Fruit fly (Drosophila melanogaster) whole organism, pupa: ENCODE measurements around the gene sdk.

Experiments
- CG10348 ChIP-seq: fragments of 200-800 bp; sonication (Bioruptor generic); IDR thresholded peaks from 2 replicates; pipeline ENCODE4 v1.3.6; 2022; ENCODE audit warnings: missing biosample characterization, missing genetic modification characterization
- CG12605 ChIP-seq: fragments of 200-800 bp; sonication (Bioruptor generic); IDR thresholded peaks from 2 replicates; pipeline ENCODE4 v1.3.6; 2022; ENCODE audit warnings: missing biosample characterization, missing genetic modification characterization
- CG13204 ChIP-seq: fragments of 200-800 bp; sonication (Bioruptor generic); optimal IDR thresholded peaks from 2 replicates; lab custom pipeline; 2018; ENCODE audit warnings: missing biosample characterization, mild to moderate bottlenecking, missing genetic modification characterization, moderate library complexity
- CG14655 ChIP-seq: fragments of 200-800 bp; sonication (Bioruptor generic); optimal IDR thresholded peaks from 3 replicates; lab custom pipeline; 2017; ENCODE audit warnings: mild to moderate bottlenecking, missing biosample characterization, missing genetic modification reagents, missing genetic modification characterization
- CG15710 ChIP-seq: fragments of 200-800 bp; sonication (Bioruptor generic); optimal IDR thresholded peaks from 2 replicates; lab custom pipeline; 2018; ENCODE audit warnings: missing biosample characterization, mild to moderate bottlenecking, missing genetic modification characterization, moderate library complexity
- CG17806 ChIP-seq: fragments of 200-800 bp; sonication (Bioruptor generic); optimal IDR thresholded peaks from 2 replicates; lab custom pipeline; 2018; ENCODE audit warnings: missing biosample characterization, mild to moderate bottlenecking, missing genetic modification characterization, moderate library complexity
- CG32121 ChIP-seq: fragments of 200-800 bp; sonication (Bioruptor generic); IDR thresholded peaks from 2 replicates; pipeline ENCODE4 v1.3.6; 2022; ENCODE audit warnings: missing biosample characterization, missing genetic modification characterization
- CG34367 ChIP-seq: fragments of 200-800 bp; sonication (Bioruptor generic); optimal IDR thresholded peaks from 2 replicates; lab custom pipeline; 2018; ENCODE audit warnings: missing biosample characterization, mild to moderate bottlenecking, missing genetic modification characterization
- CG4496 ChIP-seq: fragments of 200-800 bp; sonication (Bioruptor generic); IDR thresholded peaks from 3 replicates; pipeline ENCODE4 v1.3.6; 2022; ENCODE audit warnings: missing biosample characterization, missing genetic modification characterization
- CG8159 ChIP-seq: fragments of 200-800 bp; sonication (Bioruptor generic); optimal IDR thresholded peaks from 3 replicates; lab custom pipeline; 2018; ENCODE audit warnings: missing biosample characterization, mild to moderate bottlenecking, missing genetic modification characterization, moderate library complexity
- CG8301 ChIP-seq: fragments of 200-800 bp; sonication (Bioruptor generic); optimal IDR thresholded peaks from 2 replicates; lab custom pipeline; 2018; ENCODE audit warnings: missing biosample characterization, mild to moderate bottlenecking, missing genetic modification characterization
- CG9948 ChIP-seq: fragments of 200-800 bp; sonication (Bioruptor generic); optimal IDR thresholded peaks from 2 replicates; lab custom pipeline; 2018; ENCODE audit warnings: missing biosample characterization, mild to moderate bottlenecking, missing genetic modification characterization, moderate library complexity
- D1 ChIP-seq: fragments of 200-800 bp; sonication (Bioruptor generic); optimal IDR thresholded peaks from 2 replicates; lab custom pipeline; 2018; ENCODE audit warnings: missing biosample characterization, mild to moderate bottlenecking, missing genetic modification characterization, moderate library complexity
- EcR ChIP-seq: fragments of 200-800 bp; sonication (Bioruptor generic); optimal IDR thresholded peaks from 3 replicates; lab custom pipeline; 2019; ENCODE audit warnings: missing biosample characterization, missing genetic modification characterization, mild to moderate bottlenecking, moderate library complexity, missing genetic modification reagents
- Ets98B ChIP-seq: fragments of 200-800 bp; sonication (Bioruptor generic); IDR thresholded peaks from 2 replicates; pipeline ENCODE4 v1.3.6; 2022; ENCODE audit warnings: missing biosample characterization, missing genetic modification characterization
- Pif1A ChIP-seq: fragments of 200-800 bp; sonication (Bioruptor generic); optimal IDR thresholded peaks from 3 replicates; lab custom pipeline; 2016; ENCODE audit warnings: missing biosample characterization, missing genetic modification characterization
- Pif1B ChIP-seq: fragments of 200-800 bp; sonication (Bioruptor generic); optimal IDR thresholded peaks from 3 replicates; lab custom pipeline; 2016; ENCODE audit warnings: missing biosample characterization, missing genetic modification characterization
- Snoo ChIP-seq: fragments of 200-800 bp; sonication (Bioruptor generic); optimal IDR thresholded peaks from 3 replicates; lab custom pipeline; 2017; ENCODE audit warnings: missing biosample characterization, mild to moderate bottlenecking, missing genetic modification characterization, inconsistent platforms
- fd96Ca ChIP-seq: fragments of 200-800 bp; sonication (Bioruptor generic); IDR thresholded peaks from 3 replicates; pipeline ENCODE4 v1.3.6; 2022; ENCODE audit warnings: missing biosample characterization, missing genetic modification characterization
- gl ChIP-seq: fragments of 200-800 bp; sonication (Bioruptor generic); optimal IDR thresholded peaks from 2 replicates; lab custom pipeline; 2018; ENCODE audit warnings: missing biosample characterization, mild to moderate bottlenecking, missing genetic modification characterization
- rn ChIP-seq: fragments of 200-800 bp; sonication (Bioruptor generic); IDR thresholded peaks from 2 replicates; pipeline ENCODE4 v1.3.6; 2022; ENCODE audit warnings: missing biosample characterization, missing genetic modification characterization

sdk gene

dm6 chrX:709495-709894, 22.9 kb downstream of the sdk start:
- no peak for TF ChIP-seq CG34367 (tag; lab: Kevin White, UChicago)
- no peak for TF ChIP-seq CG17806 (tag; lab: Kevin White, UChicago)
- TF ChIP-seq D1 (tag; lab: Kevin White, UChicago) = no peak
- no peak for TF ChIP-seq Pif1A
- no peak for TF ChIP-seq EcR (GFP tag; lab: Kevin White, UChicago)
- TF ChIP-seq fd96Ca (GFP tag; lab: Robert Waterston, UW) = no peak
- TF ChIP-seq CG15710 = no peak

dm6 chrX:710914-711313, 24.3 kb downstream of the sdk start:
- TF ChIP-seq CG10348 (no peak), Pif1A (no peak), CG8159 (tag; lab: Kevin White, UChicago) (no peak)

- TF ChIP-seq CG4496 (GFP tag; lab: Robert Waterston, UW) (peak; percentile 88), CG13204 (GFP tag; lab: Kevin White, UChicago) (peak; percentile 52), CG12605 (GFP tag; lab: Robert Waterston, UW) (peak; percentile 76), CG8159 (tag; lab: Kevin White, UChicago) (peak; percentile 91), fd96Ca (GFP tag; lab: Robert Waterston, UW) (peak; percentile 93), CG9948 (tag; lab: Kevin White, UChicago) (peak; percentile 85), Snoo (peak; percentile 82), gl (tag; lab: Kevin White, UChicago) (peak; percentile 80), EcR (GFP tag; lab: Kevin White, UChicago) (peak; percentile 31), CG32121 (GFP tag; lab: Robert Waterston, UW) (peak; percentile 72), CG8301 (tag; lab: Kevin White, UChicago) (peak; percentile 88), rn (peak; percentile 44; the same call in 1 of the 2 replicates), Ets98B (GFP tag; lab: Robert Waterston, UW) (peak; percentile 85), Pif1A (peak; percentile 89), D1 (tag; lab: Kevin White, UChicago) (peak; percentile 68), CG15710 (peak; percentile 88), CG34367 (tag; lab: Kevin White, UChicago) (peak; percentile 91), CG14655 (GFP tag; lab: Kevin White, UChicago) (peak; percentile 91), CG17806 (tag; lab: Kevin White, UChicago) (peak; percentile 88), Pif1B (peak; percentile 92), CG10348 (no peak)
- TF ChIP-seq, all 21 proteins: peak for 20
Observed at dm6 chrX:711852-712251, 25.2 kb downstream of the sdk start.

dm6 chrX:713249-713898, 26.7 kb downstream of the sdk start:
- TF ChIP-seq fd96Ca (GFP tag; lab: Robert Waterston, UW) = peak; percentile 31; the same call in 1 of the 3 replicates
- TF ChIP-seq CG8301 (tag; lab: Kevin White, UChicago) = peak; percentile 10
- peak; percentile 8 for TF ChIP-seq CG8159 (tag; lab: Kevin White, UChicago)
- TF ChIP-seq EcR (GFP tag; lab: Kevin White, UChicago) = no peak
- TF ChIP-seq CG14655 (GFP tag; lab: Kevin White, UChicago) = peak; percentile 37
- no peak for TF ChIP-seq CG4496 (GFP tag; lab: Robert Waterston, UW)
- TF ChIP-seq CG12605 (GFP tag; lab: Robert Waterston, UW) = no peak
- TF ChIP-seq Ets98B (GFP tag; lab: Robert Waterston, UW) = 0 out of 2 replicates have a peak, but pooled peaks have one; percentile 25

- TF ChIP-seq CG9948 (tag; lab: Kevin White, UChicago) = no peak
- peak; percentile 63 for TF ChIP-seq CG14655 (GFP tag; lab: Kevin White, UChicago)
- TF ChIP-seq CG15710 = no peak
- TF ChIP-seq EcR (GFP tag; lab: Kevin White, UChicago) = no peak
- TF ChIP-seq CG17806 (tag; lab: Kevin White, UChicago) = no peak
- no peak for TF ChIP-seq gl (tag; lab: Kevin White, UChicago)
- no peak for TF ChIP-seq CG34367 (tag; lab: Kevin White, UChicago)
- TF ChIP-seq CG32121 (GFP tag; lab: Robert Waterston, UW) = no peak
- no peak for TF ChIP-seq CG10348
- no peak for TF ChIP-seq Pif1A
- peak; percentile 72 for TF ChIP-seq CG4496 (GFP tag; lab: Robert Waterston, UW)
- peak; percentile 71 for TF ChIP-seq CG8301 (tag; lab: Kevin White, UChicago)
- peak; percentile 59 for TF ChIP-seq Ets98B (GFP tag; lab: Robert Waterston, UW)
- TF ChIP-seq CG13204 (GFP tag; lab: Kevin White, UChicago) = no peak
- TF ChIP-seq Snoo = no peak
- no peak for TF ChIP-seq CG12605 (GFP tag; lab: Robert Waterston, UW)
- TF ChIP-seq Pif1B = peak; percentile 8
- TF ChIP-seq rn = 0 out of 2 replicates have a peak, but pooled peaks have one; percentile 34
- TF ChIP-seq D1 (tag; lab: Kevin White, UChicago) = no peak
- TF ChIP-seq CG8159 (tag; lab: Kevin White, UChicago) = no peak
- TF ChIP-seq fd96Ca (GFP tag; lab: Robert Waterston, UW) = peak; percentile 70; the same call in 2 of the 3 replicates
Observed at dm6 chrX:715383-715782, 28.7 kb downstream of the sdk start.

dm6 chrX:717893-718292, 31.3 kb downstream of the sdk start:
- TF ChIP-seq CG14655 (GFP tag; lab: Kevin White, UChicago) (no peak), CG4496 (GFP tag; lab: Robert Waterston, UW) (no peak), fd96Ca (GFP tag; lab: Robert Waterston, UW) (no peak)
